Worm (Caenorhabditis elegans) whole organism, young adult: ENCODE measurements around the gene T24C4.5.

Source experiments
- C06A6.2 ChIP-seq: fragments of 200-800 bp; sonication (Bioruptor generic); conservative IDR thresholded peaks from 2 replicates; pipeline ENCODE4 v1.3.6; 2022; ENCODE audit warnings: missing genetic modification characterization, missing compliant biosample characterization
- F10E7.11 ChIP-seq: sonication (generic microtip); optimal IDR thresholded peaks from 2 replicates; lab custom pipeline; 2017; ENCODE audit warnings: mild to moderate bottlenecking, missing genetic modification characterization, moderate library complexity, missing compliant biosample characterization
- F23B12.7 ChIP-seq: sonication (generic microtip); optimal IDR thresholded peaks from 2 replicates; lab custom pipeline; 2017; ENCODE audit warnings: missing genetic modification characterization, mild to moderate bottlenecking, missing compliant biosample characterization, antibody characterized with exemption, moderate library complexity; ENCODE audit not compliant: insufficient read depth
- F37B4.10 ChIP-seq: fragments of 200-800 bp; sonication (Bioruptor generic); IDR thresholded peaks from 2 replicates; pipeline ENCODE4 v1.3.6; 2022; ENCODE audit warnings: missing genetic modification characterization, missing compliant biosample characterization
- F52B5.7 ChIP-seq: sonication (generic microtip); optimal IDR thresholded peaks from 2 replicates; lab custom pipeline; 2016; ENCODE audit warnings: mild to moderate bottlenecking, missing genetic modification characterization, missing compliant biosample characterization
- F57A8.1 ChIP-seq: fragments of 200-800 bp; sonication (Bioruptor generic); optimal IDR thresholded peaks from 2 replicates; lab custom pipeline; 2018; ENCODE audit warnings: mild to moderate bottlenecking, missing genetic modification characterization, moderate library complexity, missing compliant biosample characterization
- Y53G8AR.9 ChIP-seq: fragments of 200-800 bp; sonication (Bioruptor generic); conservative IDR thresholded peaks from 2 replicates; pipeline ENCODE4 v1.3.6; 2022; ENCODE audit warnings: missing genetic modification reagents, missing genetic modification characterization, missing compliant biosample characterization
- Y95B8A.8 ChIP-seq: fragments of 200-800 bp; sonication (Bioruptor generic); IDR thresholded peaks from 2 replicates; pipeline ENCODE4 v1.3.6; 2022; ENCODE audit warnings: missing genetic modification reagents, missing genetic modification characterization, missing compliant biosample characterization
- akir-1 ChIP-seq: fragments of 200-800 bp; sonication (Bioruptor generic); optimal IDR thresholded peaks from 2 replicates; lab custom pipeline; 2018; ENCODE audit warnings: mild to moderate bottlenecking, missing genetic modification characterization, moderate library complexity, missing compliant biosample characterization
- aptf-2 ChIP-seq: fragments of 200-800 bp; sonication (Bioruptor generic); conservative IDR thresholded peaks from 2 replicates; pipeline ENCODE4 v1.3.6; 2022; ENCODE audit warnings: missing genetic modification reagents, missing genetic modification characterization, missing compliant biosample characterization
- attf-3 ChIP-seq: fragments of 200-800 bp; sonication (Bioruptor generic); conservative IDR thresholded peaks from 2 replicates; pipeline ENCODE4 v1.3.6; 2022; ENCODE audit warnings: missing genetic modification reagents, missing genetic modification characterization, missing compliant biosample characterization
- attf-5 ChIP-seq: fragments of 200-800 bp; sonication (Bioruptor generic); optimal IDR thresholded peaks from 2 replicates; lab custom pipeline; 2018; ENCODE audit warnings: mild to moderate bottlenecking, missing genetic modification characterization, missing compliant biosample characterization
- cebp-1 ChIP-seq, 2 experiments: fragments of 200-800 bp in 1 of 2; sonication (Bioruptor generic) in 1 of 2; sonication (generic microtip) in 1 of 2; IDR thresholded peaks in 1 of 2; optimal IDR thresholded peaks in 1 of 2; 2 replicates each; pipeline versions ENCODE4 v1.3.6 to Lab custom; 2017 to 2022; ENCODE audit warnings: missing compliant biosample characterization in 2 of 2, missing genetic modification characterization in 2 of 2, mild to moderate bottlenecking in 1 of 2, missing genetic modification reagents in 1 of 2, moderate library complexity in 1 of 2
- dpff-1 ChIP-seq: sonication (generic microtip); optimal IDR thresholded peaks from 2 replicates; lab custom pipeline; 2017; ENCODE audit warnings: mild to moderate bottlenecking, missing genetic modification characterization, missing compliant biosample characterization
- dpl-1 ChIP-seq: fragments of 150-350 bp; optimal IDR thresholded peaks from 2 replicates; lab custom pipeline; 2014; ENCODE audit warnings: missing biosample characterization, missing genetic modification reagents, missing genetic modification characterization
- egl-44 ChIP-seq: fragments of 200-800 bp; sonication (Bioruptor generic); IDR thresholded peaks from 2 replicates; pipeline ENCODE4 v1.3.6; 2022; ENCODE audit warnings: missing genetic modification reagents, missing genetic modification characterization, missing compliant biosample characterization
- ets-4 ChIP-seq: fragments of 200-800 bp; sonication (Bioruptor generic); optimal IDR thresholded peaks from 2 replicates; lab custom pipeline; 2018; ENCODE audit warnings: mild to moderate bottlenecking, missing genetic modification characterization, missing compliant biosample characterization
- hlh-12 ChIP-seq: sonication (generic microtip); optimal IDR thresholded peaks from 2 replicates; lab custom pipeline; 2016; ENCODE audit warnings: missing genetic modification characterization, missing compliant biosample characterization
- hlh-26 ChIP-seq: fragments of 200-800 bp; sonication (Bioruptor generic); conservative IDR thresholded peaks from 2 replicates; pipeline ENCODE4 v1.3.6; 2022; ENCODE audit warnings: missing genetic modification reagents, missing genetic modification characterization, missing compliant biosample characterization
- hmg-1.2 ChIP-seq: fragments of 200-800 bp; sonication (Bioruptor generic); IDR thresholded peaks from 2 replicates; pipeline ENCODE4 v1.3.6; 2022; ENCODE audit warnings: missing genetic modification reagents, missing genetic modification characterization, missing compliant biosample characterization
- let-607 ChIP-seq, 2 experiments: fragments of 200-800 bp in 1 of 2; sonication (Bioruptor generic) in 1 of 2; sonication (generic microtip) in 1 of 2; optimal IDR thresholded peaks; 2 replicates each; lab custom pipeline; 2016 to 2018; ENCODE audit warnings: mild to moderate bottlenecking in 2 of 2, missing compliant biosample characterization in 2 of 2, missing genetic modification characterization in 2 of 2, moderate library complexity in 2 of 2, missing genotype in 1 of 2
- lin-26 ChIP-seq: fragments of 200-800 bp; sonication (Bioruptor generic); IDR thresholded peaks from 2 replicates; pipeline ENCODE4 v1.3.6; 2022; ENCODE audit warnings: missing genetic modification reagents, missing genetic modification characterization, missing compliant biosample characterization
- lin-35 ChIP-seq, 3 experiments: fragments of 150-350 bp in 2 of 3; sonication (generic microtip) in 1 of 3; optimal IDR thresholded peaks; 2 replicates each; lab custom pipeline; 2014 to 2018; ENCODE audit warnings: missing biosample characterization in 3 of 3, missing genetic modification characterization in 3 of 3, missing genetic modification reagents in 3 of 3
- lin-40 ChIP-seq: sonication (generic microtip); optimal IDR thresholded peaks from 2 replicates; lab custom pipeline; 2016; ENCODE audit warnings: missing genetic modification characterization, mild to moderate bottlenecking, missing compliant biosample characterization, missing genotype, missing genetic modification reagents
- lin-54 ChIP-seq: fragments of 200-800 bp; sonication (Bioruptor generic); optimal IDR thresholded peaks from 2 replicates; lab custom pipeline; 2018; ENCODE audit warnings: mild to moderate bottlenecking, missing genetic modification characterization, missing compliant biosample characterization
- lir-1 ChIP-seq: fragments of 200-800 bp; sonication (Bioruptor generic); conservative IDR thresholded peaks from 2 replicates; pipeline ENCODE4 v1.3.6; 2022; ENCODE audit warnings: missing genetic modification reagents, missing genetic modification characterization, missing compliant biosample characterization
- madf-10 ChIP-seq: sonication (generic microtip); optimal IDR thresholded peaks from 2 replicates; lab custom pipeline; 2016; ENCODE audit warnings: mild to moderate bottlenecking, missing genetic modification characterization, missing compliant biosample characterization
- madf-8 ChIP-seq: fragments of 200-800 bp; sonication (Bioruptor generic); conservative IDR thresholded peaks from 2 replicates; pipeline ENCODE4 v1.3.6; 2022; ENCODE audit warnings: missing genetic modification reagents, missing genetic modification characterization, missing compliant biosample characterization
- mxl-1 ChIP-seq: sonication (generic microtip); optimal IDR thresholded peaks from 2 replicates; lab custom pipeline; 2016; ENCODE audit warnings: missing genetic modification characterization, missing compliant biosample characterization
- nfya-2 ChIP-seq: fragments of 200-800 bp; sonication (Bioruptor generic); IDR thresholded peaks from 2 replicates; pipeline ENCODE4 v1.3.6; 2022; ENCODE audit warnings: missing genetic modification reagents, missing genetic modification characterization, missing compliant biosample characterization
- nfyb-1 ChIP-seq: fragments of 200-800 bp; sonication (Bioruptor generic); IDR thresholded peaks from 2 replicates; pipeline ENCODE4 v1.3.6; 2022; ENCODE audit warnings: missing genetic modification reagents, missing genetic modification characterization, missing compliant biosample characterization
- nhr-80 ChIP-seq: sonication (generic microtip); optimal IDR thresholded peaks from 2 replicates; lab custom pipeline; 2016; ENCODE audit warnings: missing genetic modification characterization, missing compliant biosample characterization
- pbrm-1 ChIP-seq: fragments of 200-800 bp; sonication (Bioruptor generic); IDR thresholded peaks from 2 replicates; pipeline ENCODE4 v1.3.6; 2022; ENCODE audit warnings: missing genetic modification reagents, missing genetic modification characterization, missing compliant biosample characterization
- rpc-1 ChIP-seq, 2 experiments: fragments of 150-350 bp in 1 of 2; sonication (generic microtip) in 1 of 2; optimal IDR thresholded peaks; 2 replicates each; lab custom pipeline; 2014 to 2018; ENCODE audit warnings: missing biosample characterization in 1 of 2, missing genetic modification characterization in 1 of 2, missing genetic modification reagents in 1 of 2, missing genotype in 1 of 2
- sea-2 ChIP-seq: fragments of 200-800 bp; sonication (Bioruptor generic); IDR thresholded peaks from 2 replicates; pipeline ENCODE4 v1.3.6; 2022; ENCODE audit warnings: missing genetic modification characterization, missing compliant biosample characterization
- snpc-1.1 ChIP-seq: sonication (generic microtip); optimal IDR thresholded peaks from 2 replicates; lab custom pipeline; 2017; ENCODE audit warnings: missing genetic modification characterization, mild to moderate bottlenecking, missing compliant biosample characterization, antibody characterized with exemption, moderate library complexity, missing genotype, missing genetic modification reagents; ENCODE audit not compliant: insufficient read depth
- snpc-1.3 ChIP-seq: sonication (generic microtip); optimal IDR thresholded peaks from 2 replicates; lab custom pipeline; 2017; ENCODE audit warnings: missing genetic modification characterization, mild to moderate bottlenecking, missing compliant biosample characterization, antibody characterized with exemption, moderate library complexity, missing genotype, missing genetic modification reagents; ENCODE audit not compliant: insufficient read depth
- somi-1 ChIP-seq: fragments of 200-800 bp; sonication (Bioruptor generic); optimal IDR thresholded peaks from 2 replicates; lab custom pipeline; 2018; ENCODE audit warnings: mild to moderate bottlenecking, missing genetic modification characterization, missing compliant biosample characterization
- tbx-9 ChIP-seq: sonication (generic microtip); optimal IDR thresholded peaks from 2 replicates; lab custom pipeline; 2016; ENCODE audit warnings: borderline replicate concordance, missing genetic modification characterization, inconsistent platforms, missing compliant biosample characterization
- tlf-1 ChIP-seq: fragments of 200-800 bp; sonication (Bioruptor generic); optimal IDR thresholded peaks from 2 replicates; lab custom pipeline; 2018; ENCODE audit warnings: mild to moderate bottlenecking, missing genetic modification characterization, missing compliant biosample characterization
- zim-3 ChIP-seq: sonication (generic microtip); optimal IDR thresholded peaks from 2 replicates; lab custom pipeline; 2017; ENCODE audit warnings: mild to moderate bottlenecking, missing genetic modification characterization, moderate library complexity, missing compliant biosample characterization
- ztf-22 ChIP-seq: fragments of 200-800 bp; sonication (Bioruptor generic); optimal IDR thresholded peaks from 2 replicates; lab custom pipeline; 2018; ENCODE audit warnings: mild to moderate bottlenecking, missing genetic modification characterization, moderate library complexity, missing compliant biosample characterization
- ztf-25 ChIP-seq: fragments of 200-800 bp; sonication (Bioruptor generic); IDR thresholded peaks from 2 replicates; pipeline ENCODE4 v1.3.6; 2022; ENCODE audit warnings: missing genetic modification reagents, missing genetic modification characterization, missing compliant biosample characterization
- ztf-28 ChIP-seq: fragments of 200-800 bp; sonication (Bioruptor generic); IDR thresholded peaks from 2 replicates; pipeline ENCODE4 v1.3.6; 2022; ENCODE audit warnings: missing genetic modification reagents, missing genetic modification characterization, missing compliant biosample characterization

T24C4.5 gene

ce11 chrIII:859898-860297, 19.6 kb downstream of the T24C4.5 start, which contains the start of gene exos-4.2:
Gene exos-4.2 (plus strand): TSS chrIII:860198.
- TF ChIP-seq zim-3 (tag; lab: Kevin White, UChicago) (no peak), pbrm-1 (GFP tag; lab: Robert Waterston, UW) (no peak), C06A6.2 (GFP tag; lab: Robert Waterston, UW) (no peak), nhr-80 (tag; lab: Kevin White, UChicago) (no peak), snpc-1.1 (tag; lab: Kevin White, UChicago) (no peak), attf-5 (no peak), lir-1 (no peak), mxl-1 (tag; lab: Kevin White, UChicago) (no peak), sea-2 (GFP tag; lab: Robert Waterston, UW) (no peak), F37B4.10 (GFP tag; lab: Robert Waterston, UW) (no peak), nfya-2 (GFP tag; lab: Robert Waterston, UW) (no peak), akir-1 (no peak), snpc-1.3 (tag; lab: Kevin White, UChicago) (no peak), nfyb-1 (GFP tag; lab: Robert Waterston, UW) (no peak), aptf-2 (no peak), tlf-1 (GFP tag; lab: Kevin White, UChicago) (no peak), hlh-26 (GFP tag; lab: Robert Waterston, UW) (no peak)

ce11 chrIII:856908-857307, 22.6 kb downstream of the T24C4.5 start:
- no peak for TF ChIP-seq sea-2 (GFP tag; lab: Robert Waterston, UW)
- no peak for TF ChIP-seq hmg-1.2 (GFP tag; lab: Robert Waterston, UW)
- no peak for TF ChIP-seq aptf-2
- no peak for TF ChIP-seq egl-44 (GFP tag; lab: Robert Waterston, UW)
- no peak for TF ChIP-seq madf-8 (GFP tag; lab: Robert Waterston, UW)
- no peak for TF ChIP-seq ztf-28 (GFP tag; lab: Robert Waterston, UW)
- TF ChIP-seq let-607 (tag; optimal IDR thresholded peaks at IDR 0.05; lab: Kevin White, UChicago), result no peak
- TF ChIP-seq hlh-26 (GFP tag; lab: Robert Waterston, UW), result no peak
- TF ChIP-seq rpc-1 (optimal IDR thresholded peaks at IDR 0.05; lab: Kevin White, UChicago), result no peak
- TF ChIP-seq rpc-1 (tag; optimal IDR thresholded peaks at IDR 0.05; lab: Kevin White, UChicago), result no peak
- no peak for TF ChIP-seq tbx-9 (tag; lab: Kevin White, UChicago)
- no peak for TF ChIP-seq cebp-1 (GFP tag; IDR thresholded peaks at IDR 0.05; lab: Robert Waterston, UW)
- TF ChIP-seq cebp-1 (tag; optimal IDR thresholded peaks at IDR 0.05; lab: Kevin White, UChicago), result no peak
- TF ChIP-seq F23B12.7, result no peak
- no peak for TF ChIP-seq ztf-22 (GFP tag; lab: Kevin White, UChicago)
- no peak for TF ChIP-seq Y53G8AR.9
- TF ChIP-seq F52B5.7 (tag; lab: Kevin White, UChicago), result no peak
- TF ChIP-seq F10E7.11, result no peak
- no peak for TF ChIP-seq ztf-25 (GFP tag; lab: Robert Waterston, UW)
- no peak for TF ChIP-seq lin-40 (tag; lab: Kevin White, UChicago)
- TF ChIP-seq dpff-1, result no peak
- no peak for TF ChIP-seq lin-26

ce11 chrIII:856260-856659, 23.3 kb downstream of the T24C4.5 start, which contains the start of gene K02F3.12:
Gene K02F3.12 (plus strand): TSS chrIII:856560.
- no peak for TF ChIP-seq dpl-1 (GFP tag; lab: Kevin White, UChicago)
- TF ChIP-seq attf-3 (GFP tag; lab: Robert Waterston, UW), result no peak
- no peak for TF ChIP-seq F57A8.1 (GFP tag; lab: Kevin White, UChicago)
- no peak for TF ChIP-seq somi-1 (GFP tag; lab: Kevin White, UChicago)
- no peak for TF ChIP-seq lir-1
- TF ChIP-seq lin-35 (GFP tag; optimal IDR thresholded peaks at IDR 0.05; lab: Kevin White, UChicago), result no peak
- no peak for TF ChIP-seq lin-54 (GFP tag; lab: Kevin White, UChicago)
- no peak for TF ChIP-seq hmg-1.2 (GFP tag; lab: Robert Waterston, UW)
- no peak for TF ChIP-seq hlh-12 (tag; lab: Kevin White, UChicago)
- no peak for TF ChIP-seq madf-10 (tag; lab: Kevin White, UChicago)
- no peak for TF ChIP-seq rpc-1 (optimal IDR thresholded peaks at IDR 0.05; lab: Kevin White, UChicago)
- no peak for TF ChIP-seq rpc-1 (tag; optimal IDR thresholded peaks at IDR 0.05; lab: Kevin White, UChicago)
- TF ChIP-seq Y95B8A.8 (GFP tag; lab: Robert Waterston, UW), result no peak
- no peak for TF ChIP-seq ets-4
